Fruit fly (Drosophila melanogaster): ENCODE results near the gene CG32795.

- TF ChIP-seq CTCF (optimal IDR thresholded peaks at IDR 0.05) (no peak), CG8478 (optimal IDR thresholded peaks at IDR 0.05) (no peak)
Measured at dm6 chrX:2740084-2740483, 50.3 kb downstream of the CG32795 start, which contains the start of gene kirre.

All from S2 (cell line).